Worm (Caenorhabditis elegans) whole organism, L4 larva: Measurements from ENCODE around the gene hsp-43.

Experiments
- F49E8.2 ChIP-seq: sonication (generic microtip); optimal IDR thresholded peaks from 2 replicates; lab custom pipeline; 2016; ENCODE audit warnings: missing compliant biosample characterization, mild to moderate bottlenecking, missing genetic modification characterization, borderline replicate concordance
- T20F7.1 ChIP-seq: fragments of 200-800 bp; sonication (Bioruptor generic); optimal IDR thresholded peaks from 2 replicates; lab custom pipeline; 2018; ENCODE audit warnings: mild to moderate bottlenecking, missing genetic modification characterization, missing compliant biosample characterization
- T26A8.4 ChIP-seq: fragments of 200-800 bp; sonication (Bioruptor generic); IDR thresholded peaks from 2 replicates; pipeline ENCODE4 v1.3.6; 2022; ENCODE audit warnings: missing genetic modification characterization, missing compliant biosample characterization
- Y105C5A.15 ChIP-seq: fragments of 200-800 bp; sonication (Bioruptor generic); IDR thresholded peaks from 2 replicates; pipeline ENCODE4 v1.3.6; 2022; ENCODE audit warnings: missing genetic modification characterization, missing compliant biosample characterization
- Y5F2A.4 ChIP-seq: fragments of 200-800 bp; sonication (Bioruptor generic); optimal IDR thresholded peaks from 2 replicates; lab custom pipeline; 2018; ENCODE audit warnings: mild to moderate bottlenecking, missing genetic modification characterization, missing compliant biosample characterization
- ZK337.2 ChIP-seq: fragments of 200-800 bp; sonication (Bioruptor generic); IDR thresholded peaks from 2 replicates; pipeline ENCODE4 v1.3.6; 2022; ENCODE audit warnings: missing genetic modification reagents, missing genetic modification characterization, missing compliant biosample characterization
- aha-1 ChIP-seq: fragments of 150-350 bp; peaks from one replicate; lab custom pipeline; 2014; ENCODE audit warnings: missing biosample characterization, missing genetic modification characterization
- ama-1 ChIP-seq: fragments of 150-350 bp; optimal IDR thresholded peaks from 2 replicates; lab custom pipeline; 2014; ENCODE audit warnings: inconsistent platforms, mixed read lengths
- attf-4 ChIP-seq: sonication (generic microtip); optimal IDR thresholded peaks from 3 replicates; lab custom pipeline; 2017; ENCODE audit warnings: missing biosample characterization, missing genetic modification characterization
- ceh-62 ChIP-seq: sonication (generic microtip); optimal IDR thresholded peaks from 2 replicates; lab custom pipeline; 2017; ENCODE audit warnings: missing biosample characterization, missing genetic modification characterization
- ctbp-1 ChIP-seq: fragments of 200-800 bp; sonication (Bioruptor generic); IDR thresholded peaks from 2 replicates; pipeline ENCODE4 v1.3.6; 2022; ENCODE audit warnings: missing genetic modification reagents, missing genetic modification characterization, missing compliant biosample characterization
- daf-16 ChIP-seq, 3 experiments: sonication (generic microtip); optimal IDR thresholded peaks; 2 replicates each; lab custom pipeline; 2016 to 2017; ENCODE audit warnings: missing genetic modification characterization in 3 of 3, missing genetic modification reagents in 3 of 3, mild to moderate bottlenecking in 2 of 3, missing compliant biosample characterization in 2 of 3, missing biosample characterization in 1 of 3, moderate library complexity in 1 of 3
- dmd-6 ChIP-seq: fragments of 200-800 bp; sonication (Bioruptor generic); IDR thresholded peaks from 2 replicates; pipeline ENCODE4 v1.3.6; 2022; ENCODE audit warnings: missing genetic modification reagents, missing genetic modification characterization, missing compliant biosample characterization
- dmd-8 ChIP-seq: fragments of 200-800 bp; sonication (Bioruptor generic); IDR thresholded peaks from 2 replicates; pipeline ENCODE4 v1.3.6; 2022; ENCODE audit warnings: missing genetic modification characterization, missing compliant biosample characterization
- dve-1 ChIP-seq: sonication (generic microtip); optimal IDR thresholded peaks from 2 replicates; lab custom pipeline; 2017; ENCODE audit warnings: antibody characterized with exemption, mild to moderate bottlenecking, missing genetic modification characterization, missing compliant biosample characterization; ENCODE audit not compliant: insufficient read depth
- egl-43 ChIP-seq: fragments of 200-800 bp; sonication (Bioruptor generic); IDR thresholded peaks from 2 replicates; pipeline ENCODE4 v1.3.6; 2022; ENCODE audit warnings: missing genetic modification reagents, missing genetic modification characterization, missing compliant biosample characterization
- fkh-10 ChIP-seq: fragments of 150-350 bp; optimal IDR thresholded peaks from 2 replicates; lab custom pipeline; 2014; ENCODE audit warnings: missing biosample characterization, missing genetic modification reagents, missing genetic modification characterization
- fos-1 ChIP-seq: fragments of 150-350 bp; optimal IDR thresholded peaks from 2 replicates; lab custom pipeline; 2014; ENCODE audit warnings: missing biosample characterization, missing genetic modification characterization
- gei-8 ChIP-seq: fragments of 200-800 bp; sonication (Bioruptor generic); optimal IDR thresholded peaks from 2 replicates; lab custom pipeline; 2018; ENCODE audit warnings: mild to moderate bottlenecking, missing genetic modification characterization, missing compliant biosample characterization
- hmg-1.1 ChIP-seq: fragments of 200-800 bp; sonication (Bioruptor generic); IDR thresholded peaks from 2 replicates; pipeline ENCODE4 v1.3.6; 2022; ENCODE audit warnings: missing genetic modification reagents, missing genetic modification characterization, missing compliant biosample characterization
- madf-9 ChIP-seq: fragments of 200-800 bp; sonication (Bioruptor generic); conservative IDR thresholded peaks from 2 replicates; pipeline ENCODE4 v1.3.6; 2022; ENCODE audit warnings: missing genetic modification reagents, missing genetic modification characterization, missing compliant biosample characterization
- mes-2 ChIP-seq: sonication (generic microtip); optimal IDR thresholded peaks from 2 replicates; lab custom pipeline; 2016; ENCODE audit warnings: missing genotype, mild to moderate bottlenecking, missing genetic modification characterization, missing compliant biosample characterization; ENCODE audit not compliant: poor library complexity, severe bottlenecking
- nhr-11 ChIP-seq: fragments of 150-350 bp; optimal IDR thresholded peaks from 2 replicates; lab custom pipeline; 2014; ENCODE audit warnings: missing biosample characterization, missing genetic modification characterization
- nhr-237 ChIP-seq: sonication (generic microtip); optimal IDR thresholded peaks from 2 replicates; lab custom pipeline; 2017; ENCODE audit warnings: missing biosample characterization, missing genetic modification characterization
- nhr-42 ChIP-seq: fragments of 200-800 bp; sonication (Bioruptor generic); IDR thresholded peaks from 2 replicates; pipeline ENCODE4 v1.3.6; 2022; ENCODE audit warnings: missing genetic modification characterization, missing compliant biosample characterization
- nhr-48 ChIP-seq: sonication (generic microtip); optimal IDR thresholded peaks from 2 replicates; lab custom pipeline; 2016; ENCODE audit warnings: mild to moderate bottlenecking, missing genetic modification characterization, missing compliant biosample characterization
- nhr-6 ChIP-seq: fragments of 150-350 bp; optimal IDR thresholded peaks from 2 replicates; lab custom pipeline; 2014; ENCODE audit warnings: missing biosample characterization, missing genetic modification characterization
- nhr-77 ChIP-seq: fragments of 150-350 bp; optimal IDR thresholded peaks from 2 replicates; lab custom pipeline; 2014; ENCODE audit warnings: missing biosample characterization, missing genetic modification characterization
- pha-4 ChIP-seq, 2 experiments: fragments of 150-350 bp in 1 of 2; fragments of 200-800 bp in 1 of 2; sonication (Bioruptor generic) in 1 of 2; IDR thresholded peaks in 1 of 2; optimal IDR thresholded peaks in 1 of 2; 2 replicates each; pipeline versions ENCODE4 v1.3.6 to Lab custom; 2014 to 2022; ENCODE audit warnings: missing genetic modification characterization in 2 of 2, missing genetic modification reagents in 2 of 2, missing biosample characterization in 1 of 2, missing compliant biosample characterization in 1 of 2
- php-3 ChIP-seq: fragments of 200-800 bp; sonication (Bioruptor generic); IDR thresholded peaks from 2 replicates; pipeline ENCODE4 v1.3.6; 2022; ENCODE audit warnings: missing genetic modification reagents, missing genetic modification characterization, missing compliant biosample characterization
- pqm-1 ChIP-seq: sonication (generic microtip); optimal IDR thresholded peaks from 2 replicates; lab custom pipeline; 2017; ENCODE audit warnings: missing biosample characterization, missing genetic modification characterization
- rbr-2 ChIP-seq: sonication (generic microtip); optimal IDR thresholded peaks from 2 replicates; lab custom pipeline; 2016; ENCODE audit warnings: missing genotype, missing genetic modification characterization, missing compliant biosample characterization
- saeg-2 ChIP-seq: fragments of 200-800 bp; sonication (Bioruptor generic); IDR thresholded peaks from 2 replicates; pipeline ENCODE4 v1.3.6; 2022; ENCODE audit warnings: missing genetic modification reagents, missing genetic modification characterization, missing compliant biosample characterization
- set-16 ChIP-seq: fragments of 200-800 bp; sonication (Bioruptor generic); IDR thresholded peaks from 2 replicates; pipeline ENCODE4 v1.3.6; 2022; ENCODE audit warnings: missing genetic modification reagents, missing genetic modification characterization, missing compliant biosample characterization
- skn-1 ChIP-seq: fragments of 150-350 bp; optimal IDR thresholded peaks from 2 replicates; lab custom pipeline; 2014; ENCODE audit warnings: missing biosample characterization, missing genetic modification characterization
- spr-1 ChIP-seq: sonication (generic microtip); optimal IDR thresholded peaks from 2 replicates; lab custom pipeline; 2016; ENCODE audit warnings: mild to moderate bottlenecking, missing genetic modification characterization, missing compliant biosample characterization
- unc-39 ChIP-seq: sonication (generic microtip); optimal IDR thresholded peaks from 2 replicates; lab custom pipeline; 2017; ENCODE audit warnings: missing biosample characterization, missing genetic modification characterization
- zag-1 ChIP-seq: fragments of 150-350 bp; optimal IDR thresholded peaks from 2 replicates; lab custom pipeline; 2014; ENCODE audit warnings: missing biosample characterization, missing genetic modification characterization
- zip-2 ChIP-seq: fragments of 150-350 bp; optimal IDR thresholded peaks from 2 replicates; lab custom pipeline; 2014; ENCODE audit warnings: missing biosample characterization, missing genetic modification characterization

The hsp-43 gene

ce11 chrX:6219892-6220291 is 15.5 kb downstream of the hsp-43 start (continued):
- peak; percentile 43 for TF ChIP-seq gei-8 (GFP tag; lab: Kevin White, UChicago)
- no peak for TF ChIP-seq unc-39 (tag; lab: Kevin White, UChicago)
- TF ChIP-seq spr-1 (tag; lab: Kevin White, UChicago) = peak; percentile 26
- TF ChIP-seq ceh-62 (tag; lab: Kevin White, UChicago) = no peak
- no peak for TF ChIP-seq set-16 (GFP tag; lab: Robert Waterston, UW)
- TF ChIP-seq mes-2 = peak; percentile 80
- peak; percentile 34; the same call in 1 of the 2 replicates for TF ChIP-seq dmd-6 (GFP tag; lab: Robert Waterston, UW)
- TF ChIP-seq nhr-237 (tag; lab: Kevin White, UChicago) = no peak
- TF ChIP-seq ctbp-1 (GFP tag; lab: Robert Waterston, UW) = peak; percentile 61
- peak; percentile 61 for TF ChIP-seq rbr-2 (tag; lab: Kevin White, UChicago)
- TF ChIP-seq dmd-8 = 0 out of 2 replicates have a peak, but pooled peaks have one; percentile 63
- no peak for TF ChIP-seq fkh-10 (GFP tag; lab: Kevin White, UChicago)
- peak; percentile 64 for TF ChIP-seq nhr-48
- no peak for TF ChIP-seq pqm-1
- no peak for TF ChIP-seq nhr-6 (tag; lab: Kevin White, UChicago)
- no peak; the same call in 1 of the 2 replicates for TF ChIP-seq pha-4 (GFP tag; IDR thresholded peaks at IDR 0.05; lab: Robert Waterston, UW)
- no peak for TF ChIP-seq pha-4 (tag; optimal IDR thresholded peaks at IDR 0.05; lab: Kevin White, UChicago)
- no peak for TF ChIP-seq nhr-11 (tag; lab: Kevin White, UChicago)
- peak; percentile 75 for TF ChIP-seq T26A8.4 (GFP tag; lab: Robert Waterston, UW)
- 0 out of 2 replicates have a peak, but pooled peaks have one; percentile 36 for TF ChIP-seq php-3 (GFP tag; lab: Robert Waterston, UW)
- TF ChIP-seq attf-4 (tag; lab: Kevin White, UChicago) = no peak
- no peak for TF ChIP-seq aha-1 (tag; lab: Kevin White, UChicago)
- peak; percentile 31 for TF ChIP-seq dve-1 (tag; lab: Kevin White, UChicago)
- peak; percentile 57; the same call in 1 of the 2 replicates for TF ChIP-seq Y105C5A.15 (GFP tag; lab: Robert Waterston, UW)
- TF ChIP-seq zip-2 = no peak
- TF ChIP-seq saeg-2 (GFP tag; lab: Robert Waterston, UW) = 0 out of 2 replicates have a peak, but pooled peaks have one; percentile 12
- TF ChIP-seq nhr-42 (GFP tag; lab: Robert Waterston, UW) = peak; percentile 56; the same call in 1 of the 2 replicates
- peak; percentile 74 for TF ChIP-seq ZK337.2 (GFP tag; lab: Robert Waterston, UW)
- TF ChIP-seq fos-1 (tag; lab: Kevin White, UChicago) = no peak
- peak; percentile 31 to 64 for TF ChIP-seq daf-16 (GFP tag; optimal IDR thresholded peaks at IDR 0.05; lab: Kevin White, UChicago)
- TF ChIP-seq daf-16 (tag; optimal IDR thresholded peaks at IDR 0.05; lab: Kevin White, UChicago) = no peak
- TF ChIP-seq skn-1 (tag; lab: Kevin White, UChicago) = no peak
- TF ChIP-seq ama-1 (lab: Kevin White, UChicago) = no peak
- TF ChIP-seq hmg-1.1 (GFP tag; lab: Robert Waterston, UW) = peak; percentile 73
- TF ChIP-seq F49E8.2 (tag; lab: Kevin White, UChicago) = peak; percentile 3
- TF ChIP-seq Y5F2A.4 = no peak
- TF ChIP-seq nhr-77 (tag; lab: Kevin White, UChicago) = peak; percentile 25
- peak; percentile 38 for TF ChIP-seq T20F7.1 (GFP tag; lab: Kevin White, UChicago)
- TF ChIP-seq egl-43 (GFP tag; lab: Robert Waterston, UW) = peak; percentile 87
- TF ChIP-seq madf-9 (GFP tag; lab: Robert Waterston, UW) = peak; percentile 56

ce11 chrX:6216551-6216950 is 18.8 kb downstream of the hsp-43 start, which contains the start of gene lrch-1:
lrch-1 (minus strand) TSS chrX:6216651.
- TF ChIP-seq aha-1 (tag; lab: Kevin White, UChicago) (peak; percentile 2), zag-1 (tag; lab: Kevin White, UChicago) (no peak)
- TF ChIP-seq, all 104 proteins: peak for 1
